Fruit fly (Drosophila melanogaster) whole organism, embryonic: Measurements from ENCODE around the gene Hsp83.

Experiments
- Abd-B ChIP-seq: fragments of 200-800 bp; sonication (Bioruptor generic); optimal IDR thresholded peaks from 2 replicates; lab custom pipeline; 2018; ENCODE audit warnings: missing biosample characterization, mild to moderate bottlenecking, missing genetic modification characterization, moderate library complexity
- Atf3 ChIP-seq: fragments of 200-800 bp; sonication (Bioruptor generic); optimal IDR thresholded peaks from 3 replicates; lab custom pipeline; 2016; ENCODE audit warnings: missing biosample characterization, missing genetic modification characterization
- Awh ChIP-seq: fragments of 200-800 bp; sonication (Bioruptor generic); IDR thresholded peaks from 2 replicates; pipeline ENCODE4, ENCODE4 v1.3.6; 2022; ENCODE audit warnings: missing biosample characterization, missing genetic modification characterization
- CG10147 ChIP-seq: fragments of 200-800 bp; sonication (Bioruptor generic); optimal IDR thresholded peaks from 2 replicates; lab custom pipeline; 2019; ENCODE audit warnings: missing biosample characterization, mild to moderate bottlenecking, missing genetic modification characterization, moderate library complexity
- CG11723 ChIP-seq: fragments of 200-800 bp; sonication (Bioruptor generic); optimal IDR thresholded peaks from 2 replicates; lab custom pipeline; 2017; ENCODE audit warnings: missing biosample characterization, mild to moderate bottlenecking, missing genetic modification characterization
- CG1233 ChIP-seq: fragments of 200-800 bp; sonication (Bioruptor generic); optimal IDR thresholded peaks from 4 replicates; lab custom pipeline; 2018; ENCODE audit warnings: missing biosample characterization, mild to moderate bottlenecking, missing genetic modification characterization
- CG12391 ChIP-seq: fragments of 200-800 bp; sonication (Bioruptor generic); optimal IDR thresholded peaks from 3 replicates; lab custom pipeline; 2018; ENCODE audit warnings: missing biosample characterization, mild to moderate bottlenecking, missing genetic modification characterization, moderate library complexity
- CG14050 ChIP-seq: fragments of 200-800 bp; sonication (Bioruptor generic); IDR thresholded peaks from 3 replicates; pipeline ENCODE4 v1.3.6; 2022; ENCODE audit warnings: missing biosample characterization, missing genetic modification characterization
- CG14441 ChIP-seq: fragments of 200-800 bp; sonication (Bioruptor generic); IDR thresholded peaks from 2 replicates; pipeline ENCODE4 v1.3.6; 2022; ENCODE audit warnings: missing biosample characterization, missing genetic modification characterization
- CG14860 ChIP-seq: fragments of 200-800 bp; sonication (Bioruptor generic); IDR thresholded peaks from 3 replicates; pipeline ENCODE4 v1.3.6; 2022; ENCODE audit warnings: missing biosample characterization, missing genetic modification characterization; ENCODE audit not compliant: partially characterized antibody
- CG15514 ChIP-seq: fragments of 200-800 bp; sonication (Bioruptor generic); optimal IDR thresholded peaks from 3 replicates; lab custom pipeline; 2017; ENCODE audit warnings: missing biosample characterization, missing genetic modification characterization, mild to moderate bottlenecking, moderate library complexity, missing genetic modification reagents
- CG17385 ChIP-seq: fragments of 200-800 bp; sonication (Bioruptor generic); optimal IDR thresholded peaks from 3 replicates; lab custom pipeline; 2018; ENCODE audit warnings: missing biosample characterization, mild to moderate bottlenecking, missing genetic modification characterization
- CG18476 ChIP-seq: fragments of 200-800 bp; sonication (Bioruptor generic); optimal IDR thresholded peaks from 2 replicates; lab custom pipeline; 2016; ENCODE audit warnings: missing biosample characterization, mild to moderate bottlenecking, missing genetic modification characterization
- CG34224 ChIP-seq: fragments of 200-800 bp; sonication (Bioruptor generic); IDR thresholded peaks from 3 replicates; pipeline ENCODE4 v1.3.6; 2022; ENCODE audit warnings: missing biosample characterization, missing genetic modification characterization; ENCODE audit not compliant: partially characterized antibody
- CG3847 ChIP-seq: fragments of 200-800 bp; sonication (Bioruptor generic); IDR thresholded peaks from 2 replicates; pipeline ENCODE4 v1.3.6; 2022; ENCODE audit warnings: missing biosample characterization, missing genetic modification characterization
- CG4404 ChIP-seq: fragments of 200-800 bp; sonication (Bioruptor generic); IDR thresholded peaks from 2 replicates; pipeline ENCODE4 v1.3.6; 2022; ENCODE audit warnings: missing biosample characterization, missing genetic modification characterization
- CG5953 ChIP-seq: fragments of 200-800 bp; sonication (Bioruptor generic); IDR thresholded peaks from 2 replicates; pipeline ENCODE4 v1.3.6; 2022; ENCODE audit warnings: missing biosample characterization, missing genetic modification characterization
- CG7271 ChIP-seq: fragments of 200-800 bp; sonication (Bioruptor generic); optimal IDR thresholded peaks from 2 replicates; lab custom pipeline; 2018; ENCODE audit warnings: missing biosample characterization, mild to moderate bottlenecking, missing genetic modification characterization, moderate library complexity
- CG7357 ChIP-seq: fragments of 200-800 bp; sonication (Bioruptor generic); IDR thresholded peaks from 3 replicates; pipeline ENCODE4 v1.3.6; 2022; ENCODE audit warnings: missing biosample characterization, missing genetic modification characterization
- CG7372 ChIP-seq: fragments of 200-800 bp; sonication (Bioruptor generic); IDR thresholded peaks from 2 replicates; pipeline ENCODE4 v1.3.6; 2022; ENCODE audit warnings: missing biosample characterization, missing genetic modification characterization
- CG8281 ChIP-seq: fragments of 200-800 bp; sonication (Bioruptor generic); optimal IDR thresholded peaks from 2 replicates; lab custom pipeline; 2018; ENCODE audit warnings: missing biosample characterization, mild to moderate bottlenecking, missing genetic modification characterization, moderate library complexity
- CG8359 ChIP-seq: fragments of 200-800 bp; sonication (Bioruptor generic); optimal IDR thresholded peaks from 2 replicates; lab custom pipeline; 2017; ENCODE audit warnings: missing biosample characterization, mild to moderate bottlenecking, missing genetic modification characterization, borderline replicate concordance
- CG8478 ChIP-seq: fragments of >200 bp; optimal IDR thresholded peaks from 2 replicates; lab custom pipeline; 2018
- Doc2 ChIP-seq: fragments of 200-800 bp; sonication (Bioruptor generic); IDR thresholded peaks from 2 replicates; pipeline ENCODE4 v1.3.6; 2022; ENCODE audit warnings: missing biosample characterization, missing genetic modification characterization
- Ets97D ChIP-seq: fragments of 200-800 bp; sonication (Bioruptor generic); optimal IDR thresholded peaks from 3 replicates; lab custom pipeline; 2016; ENCODE audit warnings: missing biosample characterization, missing genetic modification characterization
- Gsc ChIP-seq: fragments of 200-800 bp; sonication (Bioruptor generic); IDR thresholded peaks from 2 replicates; pipeline ENCODE4 v1.3.6; 2022; ENCODE audit warnings: missing biosample characterization, missing genetic modification characterization
- HHEX ChIP-seq: fragments of 200-800 bp; sonication (Bioruptor generic); optimal IDR thresholded peaks from 3 replicates; lab custom pipeline; 2017; ENCODE audit warnings: missing biosample characterization, mild to moderate bottlenecking, missing genetic modification characterization, missing genetic modification reagents
- Hey ChIP-seq: fragments of 200-800 bp; sonication (Bioruptor generic); optimal IDR thresholded peaks from 3 replicates; lab custom pipeline; 2018; ENCODE audit warnings: missing biosample characterization, mild to moderate bottlenecking, missing genetic modification characterization
- Hr3 ChIP-seq: fragments of 200-800 bp; sonication (Bioruptor generic); optimal IDR thresholded peaks from 3 replicates; lab custom pipeline; 2016; ENCODE audit warnings: missing biosample characterization, missing genetic modification characterization
- Lpt ChIP-seq: fragments of >200 bp; optimal IDR thresholded peaks from 2 replicates; lab custom pipeline; 2018; ENCODE audit warnings: missing biosample characterization, missing genetic modification characterization
- MTF-1 ChIP-seq: fragments of 200-800 bp; sonication (Bioruptor generic); optimal IDR thresholded peaks from 2 replicates; lab custom pipeline; 2018; ENCODE audit warnings: missing biosample characterization, mild to moderate bottlenecking, missing genetic modification characterization, borderline replicate concordance
- Mes4 ChIP-seq: fragments of 200-800 bp; sonication (Bioruptor generic); optimal IDR thresholded peaks from 2 replicates; lab custom pipeline; 2016; ENCODE audit warnings: missing biosample characterization, missing genetic modification characterization
- Mrtf ChIP-seq: fragments of 200-800 bp; sonication (Bioruptor generic); IDR thresholded peaks from 3 replicates; pipeline ENCODE4 v1.3.6; 2022; ENCODE audit warnings: missing biosample characterization, missing genetic modification characterization
- Neu2 ChIP-seq: fragments of 200-800 bp; sonication (Bioruptor generic); optimal IDR thresholded peaks from 3 replicates; lab custom pipeline; 2016; ENCODE audit warnings: missing biosample characterization, missing genetic modification characterization, borderline replicate concordance
- Rx ChIP-seq: fragments of 200-800 bp; sonication (Bioruptor generic); IDR thresholded peaks from 2 replicates; pipeline ENCODE4 v1.3.6; 2022; ENCODE audit warnings: missing biosample characterization, missing genetic modification characterization
- Six4 ChIP-seq: fragments of 200-800 bp; sonication (Bioruptor generic); optimal IDR thresholded peaks from 2 replicates; lab custom pipeline; 2016; ENCODE audit warnings: missing biosample characterization, missing genetic modification characterization
- Sox100B ChIP-seq: fragments of 200-800 bp; sonication (Bioruptor generic); optimal IDR thresholded peaks from 3 replicates; lab custom pipeline; 2018; ENCODE audit warnings: missing biosample characterization, mild to moderate bottlenecking, missing genetic modification characterization
- exex ChIP-seq: fragments of 200-800 bp; sonication (Bioruptor generic); optimal IDR thresholded peaks from 4 replicates; lab custom pipeline; 2018; ENCODE audit warnings: missing biosample characterization, mild to moderate bottlenecking, missing genetic modification characterization, moderate library complexity
- gce ChIP-seq: fragments of 200-800 bp; sonication (Bioruptor generic); IDR thresholded peaks from 3 replicates; pipeline ENCODE4 v1.3.6; 2022; ENCODE audit warnings: missing biosample characterization, missing genetic modification characterization
- klu ChIP-seq: fragments of 200-800 bp; sonication (Bioruptor generic); IDR thresholded peaks from 2 replicates; pipeline ENCODE4 v1.3.6; 2022; ENCODE audit warnings: missing biosample characterization, missing genetic modification characterization
- nom ChIP-seq: fragments of 200-800 bp; sonication (Bioruptor generic); optimal IDR thresholded peaks from 2 replicates; lab custom pipeline; 2017; ENCODE audit warnings: missing biosample characterization, missing genetic modification characterization, mild to moderate bottlenecking, moderate library complexity, missing genetic modification reagents
- otp ChIP-seq: fragments of 200-800 bp; sonication (Bioruptor generic); IDR thresholded peaks from 3 replicates; pipeline ENCODE4, ENCODE4 v1.3.6; 2022; ENCODE audit warnings: missing biosample characterization, missing genetic modification characterization
- pan ChIP-seq, 4 experiments: fragments of >200 bp in 3 of 4; fragments of 200-800 bp in 1 of 4; sonication (Bioruptor generic) in 1 of 4; optimal IDR thresholded peaks in 3 of 4; IDR thresholded peaks in 1 of 4; 2 replicates each; pipeline versions ENCODE4 v1.3.6 to Lab custom; 2017 to 2022; ENCODE audit warnings: missing biosample characterization in 2 of 4, missing genetic modification characterization in 2 of 4, mixed read lengths in 1 of 4
- salm ChIP-seq: fragments of 200-800 bp; sonication (Bioruptor generic); optimal IDR thresholded peaks from 2 replicates; lab custom pipeline; 2018; ENCODE audit warnings: missing biosample characterization, mild to moderate bottlenecking, missing genetic modification characterization
- ssp ChIP-seq: fragments of 200-800 bp; sonication (Bioruptor generic); IDR thresholded peaks from 2 replicates; pipeline ENCODE4 v1.3.6; 2022; ENCODE audit warnings: missing biosample characterization, missing genetic modification characterization
- sug ChIP-seq: fragments of 200-800 bp; optimal IDR thresholded peaks from 2 replicates; lab custom pipeline; 2019; ENCODE audit warnings: missing biosample characterization, mild to moderate bottlenecking, missing genetic modification characterization, moderate library complexity
- tap ChIP-seq: fragments of 200-800 bp; optimal IDR thresholded peaks from 3 replicates; lab custom pipeline; 2019; ENCODE audit warnings: missing biosample characterization, mild to moderate bottlenecking, missing genetic modification characterization, moderate library complexity
- ttk ChIP-seq: fragments of 200-800 bp; sonication (Bioruptor generic); IDR thresholded peaks from 2 replicates; pipeline ENCODE4 v2.1.2; 2022; ENCODE audit warnings: missing biosample characterization, missing genetic modification characterization
- zfh1 ChIP-seq: fragments of 200-800 bp; sonication (Bioruptor generic); IDR thresholded peaks from 3 replicates; pipeline ENCODE4 v1.3.6; 2022; ENCODE audit warnings: missing biosample characterization, missing genetic modification characterization

Hsp83 gene

DNA sequence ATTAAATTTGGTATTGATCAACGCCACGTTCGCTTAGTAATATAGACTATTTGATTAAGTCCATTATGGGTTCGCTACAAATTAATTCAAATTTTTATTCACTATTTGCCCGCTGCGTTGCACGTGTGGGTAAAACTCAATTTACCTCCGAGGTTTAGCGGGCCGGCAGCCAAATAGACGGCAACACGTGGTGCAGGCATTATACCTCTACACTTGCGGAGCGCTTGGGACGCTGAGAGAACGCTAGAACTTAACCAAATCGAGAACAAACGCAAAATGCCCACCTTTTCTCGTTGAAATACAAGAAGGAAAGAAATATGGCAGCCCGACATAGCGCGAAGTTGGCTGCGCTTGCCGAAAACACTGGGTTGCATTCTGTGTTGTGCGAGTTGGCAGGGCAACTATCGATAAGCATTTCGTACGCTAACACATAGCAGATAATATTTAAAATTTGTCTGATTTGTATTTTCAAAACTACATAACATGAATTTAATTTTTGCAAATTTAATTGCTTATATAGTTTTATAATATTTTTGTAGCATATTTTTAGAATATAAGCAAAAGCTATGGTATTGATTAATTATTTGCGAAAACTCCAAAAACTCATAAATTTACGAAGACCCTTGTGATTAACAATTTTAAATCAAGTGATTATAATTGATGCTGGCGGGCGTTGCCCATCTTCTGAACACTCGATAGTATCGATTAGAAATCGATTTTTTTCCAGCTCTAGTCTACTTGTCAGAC, 30.0 kb downstream of the Hsp83 start, which contains the start of the genes RpL28 and eIF1 (continued):
- TF ChIP-seq CG8281 (tag; lab: Kevin White, UChicago), result peak; percentile 75
- TF ChIP-seq CG14860 (GFP tag; lab: Robert Waterston, UW), result peak; percentile 60; the same call in 2 of the 3 replicates
- TF ChIP-seq nom (GFP tag; lab: Kevin White, UChicago), result peak; percentile 86
- TF ChIP-seq Ets97D (GFP tag; lab: Kevin White, UChicago), result peak; percentile 99
- TF ChIP-seq Six4 (GFP tag; lab: Kevin White, UChicago), result peak; percentile 90
- TF ChIP-seq CG14441 (GFP tag; lab: Robert Waterston, UW), result peak; percentile 87
- TF ChIP-seq Mes4 (GFP tag; lab: Kevin White, UChicago), result peak; percentile 94
- no peak for TF ChIP-seq Doc2
- TF ChIP-seq CG1233, result peak; percentile 96
- TF ChIP-seq Mrtf (GFP tag; lab: Robert Waterston, UW), result peak; percentile 80; the same call in 2 of the 3 replicates
- TF ChIP-seq ssp (GFP tag; lab: Robert Waterston, UW), result peak; percentile 79
- TF ChIP-seq CG11723, result peak; percentile 37
- TF ChIP-seq Gsc (GFP tag; lab: Robert Waterston, UW), result no peak
- TF ChIP-seq sug (tag; lab: Kevin White, UChicago), result peak; percentile 88
- peak; percentile 77 for TF ChIP-seq ttk
- peak; percentile 86 for TF ChIP-seq Awh (GFP tag; lab: Robert Waterston, UW)
- peak; percentile 80 for TF ChIP-seq CG5953 (GFP tag; lab: Robert Waterston, UW)
- peak; percentile 98 for TF ChIP-seq MTF-1 (GFP tag; lab: Kevin White, UChicago)
- TF ChIP-seq CG10147 (GFP tag; lab: Kevin White, UChicago), result peak; percentile 65
- TF ChIP-seq CG7372, result peak; percentile 71
- peak; percentile 95 for TF ChIP-seq CG7271 (tag; lab: Kevin White, UChicago)
- peak; percentile 86 for TF ChIP-seq CG8359
- TF ChIP-seq CG14050, result peak; percentile 85
- TF ChIP-seq CG3847 (GFP tag; lab: Robert Waterston, UW), result peak; percentile 89
- peak; percentile 92 for TF ChIP-seq CG12391 (tag; lab: Kevin White, UChicago)
- peak; percentile 83 for TF ChIP-seq CG18476 (GFP tag; lab: Kevin White, UChicago)
- TF ChIP-seq tap (tag; lab: Kevin White, UChicago), result peak; percentile 33
- TF ChIP-seq Hey, result peak; percentile 91
- peak; percentile 73 for TF ChIP-seq Abd-B
- TF ChIP-seq CG7357 (GFP tag; lab: Robert Waterston, UW), result peak; percentile 64
- no peak for TF ChIP-seq pan (optimal IDR thresholded peaks at IDR 0.05; lab: Kevin White, UChicago)
- peak in 1 of 2 experiments; percentile 88 for TF ChIP-seq pan (GFP tag; optimal IDR thresholded peaks at IDR 0.05 in 1 of 2, IDR thresholded peaks at IDR 0.05 in 1 of 2)
- TF ChIP-seq Lpt, result no peak
- peak; percentile 36 for TF ChIP-seq salm (tag; lab: Kevin White, UChicago)
- TF ChIP-seq Rx (GFP tag; lab: Robert Waterston, UW), result peak; percentile 94
- TF ChIP-seq Sox100B (GFP tag; lab: Kevin White, UChicago), result peak; percentile 93
- TF ChIP-seq CG4404 (GFP tag; lab: Robert Waterston, UW), result peak; percentile 66
- TF ChIP-seq Atf3 (GFP tag; lab: Kevin White, UChicago), result peak; percentile 90
- TF ChIP-seq otp (GFP tag; lab: Robert Waterston, UW), result peak; percentile 94
- peak; percentile 69; the same call in 2 of the 3 replicates for TF ChIP-seq CG34224 (GFP tag; lab: Robert Waterston, UW)
- peak; percentile 82 for TF ChIP-seq Hr3 (GFP tag; lab: Kevin White, UChicago)
- TF ChIP-seq HHEX (GFP tag; lab: Kevin White, UChicago), result peak; percentile 95
- peak; percentile 86 for TF ChIP-seq gce (GFP tag; lab: Robert Waterston, UW)
- no peak for TF ChIP-seq CG8478 (lab: Kevin White, UChicago)
- TF ChIP-seq CG17385 (GFP tag; lab: Kevin White, UChicago), result peak; percentile 91
- TF ChIP-seq exex (tag; lab: Kevin White, UChicago), result peak; percentile 53
- peak; percentile 22 for TF ChIP-seq Neu2 (GFP tag; lab: Kevin White, UChicago)
- peak; percentile 81 for TF ChIP-seq klu
- TF ChIP-seq zfh1 (GFP tag; lab: Robert Waterston, UW), result peak; percentile 93
- TF ChIP-seq CG15514 (GFP tag; lab: Kevin White, UChicago), result peak; percentile 92
